Worm (Caenorhabditis elegans) whole organism, L2 larva: ENCODE data around the gene tag-267.

ENCODE experiments used
- C34F6.9 ChIP-seq: fragments of 150-350 bp; optimal IDR thresholded peaks from 2 replicates; lab custom pipeline; 2014; ENCODE audit warnings: missing biosample characterization, missing genetic modification characterization
- F13H6.1 ChIP-seq: sonication (generic microtip); optimal IDR thresholded peaks from 2 replicates; lab custom pipeline; 2016; ENCODE audit warnings: missing genetic modification characterization, missing compliant biosample characterization
- Y55F3AM.14 ChIP-seq: fragments of 200-800 bp; sonication (Bioruptor generic); optimal IDR thresholded peaks from 2 replicates; lab custom pipeline; 2018; ENCODE audit warnings: mild to moderate bottlenecking, missing genetic modification characterization, missing compliant biosample characterization
- ZK546.5 ChIP-seq: sonication (generic microtip); optimal IDR thresholded peaks from 2 replicates; lab custom pipeline; 2017; ENCODE audit warnings: missing biosample characterization, missing genetic modification characterization
- alr-1 ChIP-seq: fragments of 150-350 bp; optimal IDR thresholded peaks from 2 replicates; lab custom pipeline; 2014; ENCODE audit warnings: missing biosample characterization, missing genetic modification characterization
- aly-2 ChIP-seq: fragments of 150-350 bp; optimal IDR thresholded peaks from 2 replicates; lab custom pipeline; 2014; ENCODE audit warnings: missing biosample characterization, missing genetic modification characterization
- blmp-1 ChIP-seq: sonication (generic microtip); optimal IDR thresholded peaks from 2 replicates; lab custom pipeline; 2017; ENCODE audit warnings: missing genetic modification characterization, mild to moderate bottlenecking, missing compliant biosample characterization, antibody characterized with exemption, moderate library complexity; ENCODE audit not compliant: insufficient read depth
- ceh-16 ChIP-seq: fragments of 150-350 bp; optimal IDR thresholded peaks from 2 replicates; lab custom pipeline; 2014; ENCODE audit warnings: missing biosample characterization, missing genetic modification characterization
- ceh-82 ChIP-seq: fragments of 150-350 bp; optimal IDR thresholded peaks from 2 replicates; lab custom pipeline; 2014; ENCODE audit warnings: missing biosample characterization, missing genetic modification characterization
- crh-2 ChIP-seq: sonication (generic microtip); optimal IDR thresholded peaks from 2 replicates; lab custom pipeline; 2017; ENCODE audit warnings: missing biosample characterization, missing genetic modification characterization
- egl-27 ChIP-seq: sonication (generic microtip); optimal IDR thresholded peaks from 3 replicates; lab custom pipeline; 2017; ENCODE audit warnings: missing biosample characterization, missing genetic modification reagents, missing genetic modification characterization
- elt-1 ChIP-seq: fragments of 150-350 bp; optimal IDR thresholded peaks from 2 replicates; lab custom pipeline; 2014; ENCODE audit warnings: missing biosample characterization, missing genetic modification characterization
- elt-3 ChIP-seq: sonication (generic microtip); optimal IDR thresholded peaks from 2 replicates; lab custom pipeline; 2017; ENCODE audit warnings: missing biosample characterization, missing genetic modification characterization
- fos-1 ChIP-seq: fragments of 150-350 bp; optimal IDR thresholded peaks from 2 replicates; lab custom pipeline; 2014; ENCODE audit warnings: missing biosample characterization, missing genetic modification characterization
- gmeb-1 ChIP-seq: fragments of 150-350 bp; optimal IDR thresholded peaks from 2 replicates; lab custom pipeline; 2014; ENCODE audit warnings: missing biosample characterization, missing genetic modification characterization
- lin-11 ChIP-seq: fragments of 150-350 bp; sonication (generic microtip); optimal IDR thresholded peaks from 2 replicates; lab custom pipeline; 2014; ENCODE audit warnings: missing biosample characterization, missing genetic modification characterization, inconsistent platforms, mixed read lengths
- lin-13 ChIP-seq: fragments of 150-350 bp; optimal IDR thresholded peaks from 2 replicates; lab custom pipeline; 2014; ENCODE audit warnings: missing biosample characterization, missing genetic modification reagents, missing genetic modification characterization
- lin-39 ChIP-seq: fragments of 150-350 bp; optimal IDR thresholded peaks from 2 replicates; lab custom pipeline; 2014; ENCODE audit warnings: missing biosample characterization, missing genetic modification reagents, missing genetic modification characterization
- lsy-2 ChIP-seq, 2 experiments: fragments of 150-350 bp in 1 of 2; sonication (generic microtip) in 1 of 2; optimal IDR thresholded peaks; 2 replicates each; lab custom pipeline; 2014 to 2017; ENCODE audit warnings: missing biosample characterization in 2 of 2, missing genetic modification characterization in 2 of 2
- mab-5 ChIP-seq: fragments of 150-350 bp; optimal IDR thresholded peaks from 2 replicates; lab custom pipeline; 2014; ENCODE audit warnings: missing biosample characterization, missing genetic modification characterization
- mbf-1 ChIP-seq: sonication (generic microtip); optimal IDR thresholded peaks from 2 replicates; lab custom pipeline; 2017; ENCODE audit warnings: missing biosample characterization, missing genetic modification characterization
- mdl-1 ChIP-seq, 2 experiments: fragments of 150-350 bp in 1 of 2; sonication (generic microtip) in 1 of 2; optimal IDR thresholded peaks; 2 replicates each; lab custom pipeline; 2017; ENCODE audit warnings: missing biosample characterization in 2 of 2, missing genetic modification characterization in 2 of 2
- nhr-10 ChIP-seq: sonication (generic microtip); optimal IDR thresholded peaks from 2 replicates; lab custom pipeline; 2017; ENCODE audit warnings: missing biosample characterization, missing genetic modification characterization
- nhr-129 ChIP-seq: fragments of 150-350 bp; optimal IDR thresholded peaks from 2 replicates; lab custom pipeline; 2014; ENCODE audit warnings: missing biosample characterization, missing genetic modification characterization
- nhr-25 ChIP-seq: fragments of 150-350 bp; sonication (generic microtip); optimal IDR thresholded peaks from 3 replicates; lab custom pipeline; 2014; ENCODE audit warnings: missing biosample characterization, missing genetic modification characterization
- nhr-6 ChIP-seq: fragments of 150-350 bp; optimal IDR thresholded peaks from 2 replicates; lab custom pipeline; 2014; ENCODE audit warnings: missing biosample characterization, missing genetic modification characterization
- nhr-77 ChIP-seq: fragments of 150-350 bp; optimal IDR thresholded peaks from 2 replicates; lab custom pipeline; 2014; ENCODE audit warnings: missing biosample characterization, missing genetic modification characterization
- skn-1 ChIP-seq: sonication (generic microtip); optimal IDR thresholded peaks from 2 replicates; lab custom pipeline; 2017; ENCODE audit warnings: missing biosample characterization, missing genetic modification characterization
- sma-9 ChIP-seq, 2 experiments: fragments of 150-350 bp in 1 of 2; sonication (generic microtip) in 1 of 2; optimal IDR thresholded peaks; 2 replicates each; lab custom pipeline; 2014 to 2016; ENCODE audit warnings: missing genetic modification characterization in 2 of 2, mild to moderate bottlenecking in 1 of 2, missing biosample characterization in 1 of 2, missing compliant biosample characterization in 1 of 2, missing genetic modification reagents in 1 of 2, moderate library complexity in 1 of 2
- snpc-4 ChIP-seq: fragments of 150-350 bp; optimal IDR thresholded peaks from 2 replicates; lab custom pipeline; 2014; ENCODE audit warnings: missing biosample characterization, missing genetic modification characterization
- unc-39 ChIP-seq: fragments of 150-350 bp; optimal IDR thresholded peaks from 2 replicates; lab custom pipeline; 2014; ENCODE audit warnings: missing biosample characterization, missing genetic modification characterization
- unc-55 ChIP-seq: fragments of 150-350 bp; sonication (generic microtip); optimal IDR thresholded peaks from 3 replicates; lab custom pipeline; 2014; ENCODE audit warnings: missing biosample characterization, missing genetic modification reagents, missing genetic modification characterization
- unc-62 ChIP-seq: fragments of 150-350 bp; optimal IDR thresholded peaks from 2 replicates; lab custom pipeline; 2014; ENCODE audit warnings: missing biosample characterization, missing genetic modification reagents, missing genetic modification characterization
- zag-1 ChIP-seq: fragments of 150-350 bp; optimal IDR thresholded peaks from 2 replicates; lab custom pipeline; 2014; ENCODE audit warnings: missing biosample characterization, missing genetic modification characterization
- ztf-1 ChIP-seq: fragments of 200-800 bp; sonication (Bioruptor generic); conservative IDR thresholded peaks from 2 replicates; pipeline ENCODE4 v1.3.6; 2022; ENCODE audit warnings: missing genetic modification characterization, missing compliant biosample characterization
- ztf-11 ChIP-seq: sonication (generic microtip); optimal IDR thresholded peaks from 2 replicates; lab custom pipeline; 2017; ENCODE audit warnings: missing biosample characterization, missing genetic modification characterization
- ztf-4 ChIP-seq: fragments of 150-350 bp; optimal IDR thresholded peaks from 2 replicates; lab custom pipeline; 2014; ENCODE audit warnings: missing biosample characterization, missing genetic modification characterization

tag-267 gene

ce11 chrIII:668303-668893, 27.8 kb downstream of the tag-267 start, which contains the start of gene W02B3.3:
Gene W02B3.3, minus strand, starts transcription at chrIII:668433.
- peak; percentile 97 for TF ChIP-seq unc-55 (GFP tag; lab: Kevin White, UChicago)
- no peak for TF ChIP-seq mbf-1 (tag; lab: Kevin White, UChicago)
- TF ChIP-seq sma-9 (GFP tag; optimal IDR thresholded peaks at IDR 0.05; lab: Kevin White, UChicago), result peak; percentile 63
- no peak for TF ChIP-seq sma-9 (tag; optimal IDR thresholded peaks at IDR 0.05; lab: Kevin White, UChicago)
- TF ChIP-seq ceh-16 (tag; lab: Kevin White, UChicago), result no peak
- no peak for TF ChIP-seq blmp-1 (tag; lab: Kevin White, UChicago)
- peak; percentile 11 for TF ChIP-seq fos-1 (tag; lab: Kevin White, UChicago)
- TF ChIP-seq zag-1, result peak; percentile 90
- TF ChIP-seq ztf-4 (tag; lab: Kevin White, UChicago), result peak; percentile 41
- TF ChIP-seq F13H6.1 (tag; lab: Kevin White, UChicago), result peak; percentile 76
- TF ChIP-seq lin-39, result no peak
- peak; percentile 90 for TF ChIP-seq C34F6.9 (tag; lab: Kevin White, UChicago)
- TF ChIP-seq mdl-1 (tag; optimal IDR thresholded peaks at IDR 0.05; lab: Kevin White, UChicago), result peak in 1 of 2 experiments; percentile 52
- no peak for TF ChIP-seq ceh-82 (tag; lab: Kevin White, UChicago)
- TF ChIP-seq lin-11 (tag; lab: Kevin White, UChicago), result peak; percentile 35
- TF ChIP-seq ztf-11 (tag; lab: Kevin White, UChicago), result no peak
- peak; percentile 65 for TF ChIP-seq crh-2
- TF ChIP-seq nhr-129, result peak; percentile 92
- TF ChIP-seq gmeb-1, result no peak
- peak; percentile 50 for TF ChIP-seq nhr-6
- peak; percentile 27 for TF ChIP-seq alr-1 (tag; lab: Kevin White, UChicago)
- TF ChIP-seq lsy-2 (tag; optimal IDR thresholded peaks at IDR 0.05; lab: Kevin White, UChicago), result peak; percentile 17 to 74
- TF ChIP-seq Y55F3AM.14 (GFP tag; lab: Kevin White, UChicago), result peak; percentile 10
- peak; percentile 68 for TF ChIP-seq egl-27 (tag; lab: Kevin White, UChicago)
- TF ChIP-seq snpc-4 (tag; lab: Kevin White, UChicago), result peak; percentile 29

ce11 chrIII:670994-671393, 30.4 kb downstream of the tag-267 start:
- peak; percentile 14 for TF ChIP-seq mab-5 (tag; lab: Kevin White, UChicago)
- TF ChIP-seq crh-2, result peak; percentile 63
- TF ChIP-seq sma-9 (GFP tag; optimal IDR thresholded peaks at IDR 0.05; lab: Kevin White, UChicago), result peak; percentile 46
- TF ChIP-seq sma-9 (tag; optimal IDR thresholded peaks at IDR 0.05; lab: Kevin White, UChicago), result no peak
- TF ChIP-seq aly-2 (tag; lab: Kevin White, UChicago), result no peak
- TF ChIP-seq unc-55 (GFP tag; lab: Kevin White, UChicago), result peak; percentile 82
- TF ChIP-seq ZK546.5 (tag; lab: Kevin White, UChicago), result no peak
- TF ChIP-seq nhr-6, result peak; percentile 9
- TF ChIP-seq lin-13, result peak; percentile 22
- peak; percentile 25 for TF ChIP-seq fos-1 (tag; lab: Kevin White, UChicago)
- TF ChIP-seq lin-11 (tag; lab: Kevin White, UChicago), result peak; percentile 87
- no peak for TF ChIP-seq mbf-1 (tag; lab: Kevin White, UChicago)
- TF ChIP-seq lsy-2 (tag; optimal IDR thresholded peaks at IDR 0.05; lab: Kevin White, UChicago), result peak; percentile 45 to 68
- peak; percentile 44 for TF ChIP-seq nhr-129
- TF ChIP-seq mdl-1 (tag; optimal IDR thresholded peaks at IDR 0.05; lab: Kevin White, UChicago), result peak; percentile 1 to 69
- TF ChIP-seq zag-1, result peak; percentile 83
- peak; percentile 69 for TF ChIP-seq F13H6.1 (tag; lab: Kevin White, UChicago)
- TF ChIP-seq egl-27 (tag; lab: Kevin White, UChicago), result peak; percentile 58
- TF ChIP-seq nhr-25 (tag; lab: Kevin White, UChicago), result no peak
- peak; percentile 73 for TF ChIP-seq C34F6.9 (tag; lab: Kevin White, UChicago)
- no peak for TF ChIP-seq elt-3
- no peak for TF ChIP-seq ceh-82 (tag; lab: Kevin White, UChicago)
- peak; percentile 34 for TF ChIP-seq Y55F3AM.14 (GFP tag; lab: Kevin White, UChicago)

- peak in 1 of 2 experiments; percentile 20 for TF ChIP-seq lsy-2 (tag; optimal IDR thresholded peaks at IDR 0.05; lab: Kevin White, UChicago)
- peak; percentile 21 for TF ChIP-seq F13H6.1 (tag; lab: Kevin White, UChicago)
- TF ChIP-seq elt-1 (tag; lab: Kevin White, UChicago), result no peak
- peak; percentile 27 for TF ChIP-seq unc-55 (GFP tag; lab: Kevin White, UChicago)
- TF ChIP-seq C34F6.9 (tag; lab: Kevin White, UChicago), result peak; percentile 60
Observed at ce11 chrIII:675413-675812, 34.8 kb downstream of the tag-267 start.

ce11 chrIII:675822-676221, 35.2 kb downstream of the tag-267 start, which contains the start of gene grk-2:
Gene grk-2, plus strand, starts transcription at chrIII:676122.
- TF ChIP-seq ztf-1 (GFP tag; lab: Robert Waterston, UW) (no peak), fos-1 (tag; lab: Kevin White, UChicago) (no peak), lin-39 (no peak), F13H6.1 (tag; lab: Kevin White, UChicago) (no peak), gmeb-1 (no peak), nhr-77 (no peak), aly-2 (tag; lab: Kevin White, UChicago) (no peak), unc-39 (tag; lab: Kevin White, UChicago) (no peak), elt-3 (no peak), skn-1 (tag; lab: Kevin White, UChicago) (no peak), unc-62 (no peak), nhr-10 (no peak), C34F6.9 (tag; lab: Kevin White, UChicago) (no peak), nhr-129 (no peak), ceh-16 (tag; lab: Kevin White, UChicago) (no peak)
- TF ChIP-seq, all 48 proteins: peak for 0
